Worm (Caenorhabditis elegans) whole organism, mixed stage, embryonic: Measurements from ENCODE around the gene F36H9.1.

Source experiments
- M03D4.4 ChIP-seq: sonication (generic microtip); optimal IDR thresholded peaks from 2 replicates; lab custom pipeline; 2017; ENCODE audit warnings: mild to moderate bottlenecking, missing genetic modification characterization, missing compliant biosample characterization
- bed-3 ChIP-seq: fragments of 200-800 bp; sonication (Bioruptor generic); optimal IDR thresholded peaks from 3 replicates; lab custom pipeline; 2018; ENCODE audit warnings: mild to moderate bottlenecking, missing genetic modification characterization, moderate library complexity, missing compliant biosample characterization
- blmp-1 ChIP-seq: fragments of 150-350 bp; optimal IDR thresholded peaks from 2 replicates; lab custom pipeline; 2014; ENCODE audit warnings: missing biosample characterization, missing genetic modification characterization
- ceh-39 ChIP-seq: fragments of 150-350 bp; optimal IDR thresholded peaks from 2 replicates; lab custom pipeline; 2014; ENCODE audit warnings: missing biosample characterization, missing genetic modification characterization
- ceh-43 ChIP-seq: fragments of 200-800 bp; sonication (Bioruptor generic); optimal IDR thresholded peaks from 2 replicates; lab custom pipeline; 2018; ENCODE audit warnings: mild to moderate bottlenecking, missing genetic modification characterization, moderate library complexity, missing compliant biosample characterization
- ceh-83 ChIP-seq: fragments of 200-800 bp; sonication (Bioruptor generic); optimal IDR thresholded peaks from 2 replicates; lab custom pipeline; 2018; ENCODE audit warnings: mild to moderate bottlenecking, missing genetic modification characterization, missing compliant biosample characterization
- ces-1 ChIP-seq: fragments of 150-350 bp; optimal IDR thresholded peaks from 2 replicates; lab custom pipeline; 2014; ENCODE audit warnings: missing biosample characterization, missing genetic modification reagents, missing genetic modification characterization
- cnd-1 ChIP-seq: fragments of 200-800 bp; sonication (Bioruptor generic); optimal IDR thresholded peaks from 2 replicates; lab custom pipeline; 2018; ENCODE audit warnings: mild to moderate bottlenecking, missing genetic modification characterization, missing compliant biosample characterization
- drap-1 ChIP-seq: fragments of 200-800 bp; sonication (Bioruptor generic); optimal IDR thresholded peaks from 3 replicates; lab custom pipeline; 2018; ENCODE audit warnings: mild to moderate bottlenecking, missing genetic modification characterization, missing compliant biosample characterization
- elt-1 ChIP-seq: sonication (generic microtip); optimal IDR thresholded peaks from 2 replicates; lab custom pipeline; 2017; ENCODE audit warnings: missing genetic modification characterization, mild to moderate bottlenecking, missing compliant biosample characterization, antibody characterized with exemption, moderate library complexity, borderline replicate concordance; ENCODE audit not compliant: insufficient read depth
- elt-3 ChIP-seq: fragments of 150-350 bp; optimal IDR thresholded peaks from 2 replicates; lab custom pipeline; 2014; ENCODE audit warnings: missing biosample characterization, missing genetic modification characterization
- flh-1 ChIP-seq: fragments of 200-800 bp; sonication (Bioruptor generic); optimal IDR thresholded peaks from 2 replicates; lab custom pipeline; 2018; ENCODE audit warnings: mild to moderate bottlenecking, missing genetic modification characterization, moderate library complexity, missing compliant biosample characterization
- ham-2 ChIP-seq: fragments of 200-800 bp; sonication (Bioruptor generic); optimal IDR thresholded peaks from 2 replicates; lab custom pipeline; 2018; ENCODE audit warnings: mild to moderate bottlenecking, missing genetic modification characterization, missing compliant biosample characterization
- hlh-1 ChIP-seq: fragments of 150-350 bp; optimal IDR thresholded peaks from 2 replicates; lab custom pipeline; 2014; ENCODE audit warnings: missing biosample characterization, missing genetic modification reagents, missing genetic modification characterization
- lin-13 ChIP-seq: fragments of 150-350 bp; optimal IDR thresholded peaks from 2 replicates; lab custom pipeline; 2014; ENCODE audit warnings: missing biosample characterization, missing genetic modification characterization
- lin-32 ChIP-seq: fragments of 200-800 bp; sonication (Bioruptor generic); optimal IDR thresholded peaks from 2 replicates; lab custom pipeline; 2018; ENCODE audit warnings: mild to moderate bottlenecking, missing genetic modification characterization, missing compliant biosample characterization
- lsy-2 ChIP-seq: fragments of 150-350 bp; optimal IDR thresholded peaks from 2 replicates; lab custom pipeline; 2014; ENCODE audit warnings: missing biosample characterization, missing genetic modification characterization
- mab-5 ChIP-seq: fragments of 150-350 bp; optimal IDR thresholded peaks from 2 replicates; lab custom pipeline; 2014; ENCODE audit warnings: missing biosample characterization, missing genetic modification characterization
- mep-1 ChIP-seq: fragments of 150-350 bp; optimal IDR thresholded peaks from 2 replicates; lab custom pipeline; 2017; ENCODE audit warnings: missing biosample characterization, missing genetic modification reagents, missing genetic modification characterization, inconsistent platforms
- mls-2 ChIP-seq: sonication (generic microtip); optimal IDR thresholded peaks from 2 replicates; lab custom pipeline; 2016; ENCODE audit warnings: mild to moderate bottlenecking, missing genetic modification characterization, moderate library complexity, missing compliant biosample characterization
- nhr-12 ChIP-seq: fragments of 150-350 bp; optimal IDR thresholded peaks from 2 replicates; lab custom pipeline; 2014; ENCODE audit warnings: missing biosample characterization, missing genetic modification characterization
- nhr-2 ChIP-seq: fragments of 150-350 bp; optimal IDR thresholded peaks from 2 replicates; lab custom pipeline; 2014; ENCODE audit warnings: missing biosample characterization, missing genetic modification characterization
- nhr-237 ChIP-seq: fragments of 150-350 bp; optimal IDR thresholded peaks from 2 replicates; lab custom pipeline; 2014; ENCODE audit warnings: missing biosample characterization, missing genetic modification characterization
- nhr-28 ChIP-seq: fragments of 150-350 bp; optimal IDR thresholded peaks from 2 replicates; lab custom pipeline; 2014; ENCODE audit warnings: missing biosample characterization, missing genetic modification characterization
- nhr-76 ChIP-seq: sonication (generic microtip); optimal IDR thresholded peaks from 2 replicates; lab custom pipeline; 2017; ENCODE audit warnings: missing biosample characterization, missing genetic modification characterization
- pha-4 ChIP-seq: fragments of 150-350 bp; optimal IDR thresholded peaks from 2 replicates; lab custom pipeline; 2018; ENCODE audit warnings: missing biosample characterization, missing genetic modification reagents, missing genetic modification characterization
- sem-2 ChIP-seq: fragments of 200-800 bp; sonication (Bioruptor generic); optimal IDR thresholded peaks from 2 replicates; lab custom pipeline; 2018; ENCODE audit warnings: mild to moderate bottlenecking, missing genetic modification characterization, missing compliant biosample characterization
- snpc-4 ChIP-seq: fragments of 150-350 bp; optimal IDR thresholded peaks from 2 replicates; lab custom pipeline; 2014; ENCODE audit warnings: missing biosample characterization, missing genetic modification characterization
- sptf-1 ChIP-seq: sonication (generic microtip); optimal IDR thresholded peaks from 2 replicates; lab custom pipeline; 2017; ENCODE audit warnings: mild to moderate bottlenecking, missing genetic modification characterization, moderate library complexity, missing compliant biosample characterization
- tbx-8 ChIP-seq: fragments of 200-800 bp; sonication (Bioruptor generic); optimal IDR thresholded peaks from 2 replicates; lab custom pipeline; 2018; ENCODE audit warnings: mild to moderate bottlenecking, missing genetic modification characterization, moderate library complexity, missing compliant biosample characterization
- unc-120 ChIP-seq: sonication (generic microtip); optimal IDR thresholded peaks from 2 replicates; lab custom pipeline; 2017; ENCODE audit warnings: missing genetic modification characterization, missing compliant biosample characterization; ENCODE audit not compliant: poor library complexity, severe bottlenecking
- unc-39 ChIP-seq: fragments of 150-350 bp; optimal IDR thresholded peaks from 2 replicates; lab custom pipeline; 2014; ENCODE audit warnings: missing biosample characterization, missing genetic modification characterization
- unc-62 ChIP-seq: fragments of 150-350 bp; optimal IDR thresholded peaks from 2 replicates; lab custom pipeline; 2014; ENCODE audit warnings: missing biosample characterization, missing genetic modification reagents, missing genetic modification characterization
- zip-8 ChIP-seq: fragments of 150-350 bp; optimal IDR thresholded peaks from 2 replicates; lab custom pipeline; 2014; ENCODE audit warnings: missing biosample characterization, missing genetic modification characterization
- ztf-11 ChIP-seq: fragments of 150-350 bp; optimal IDR thresholded peaks from 2 replicates; lab custom pipeline; 2014; ENCODE audit warnings: missing biosample characterization, missing genetic modification characterization

Gene F36H9.1

DNA sequence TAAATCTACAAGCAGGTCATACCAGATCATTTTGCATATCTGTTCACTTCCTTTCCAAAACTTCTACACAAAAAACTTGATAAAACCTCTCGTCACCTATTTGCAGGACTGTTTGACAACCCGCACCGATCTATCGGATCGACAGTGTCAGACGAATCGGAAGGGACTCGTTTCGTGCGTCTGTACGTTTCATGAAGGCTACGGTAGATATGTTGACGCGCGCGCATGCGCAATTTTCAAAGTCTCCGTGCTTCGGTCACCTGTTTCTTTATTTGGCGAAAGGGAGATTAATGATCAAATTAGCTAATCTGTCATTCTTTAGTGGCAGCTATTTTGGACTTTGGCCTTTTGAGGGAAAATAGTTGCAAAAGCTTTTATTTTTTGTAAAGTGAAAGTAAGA lies 4.8 kb upstream of the F36H9.1 start:
- TF ChIP-seq unc-39 (no peak), unc-120 (no peak), lsy-2 (tag; lab: Kevin White, UChicago) (no peak), hlh-1 (tag; lab: Kevin White, UChicago) (no peak), pha-4 (no peak)

DNA sequence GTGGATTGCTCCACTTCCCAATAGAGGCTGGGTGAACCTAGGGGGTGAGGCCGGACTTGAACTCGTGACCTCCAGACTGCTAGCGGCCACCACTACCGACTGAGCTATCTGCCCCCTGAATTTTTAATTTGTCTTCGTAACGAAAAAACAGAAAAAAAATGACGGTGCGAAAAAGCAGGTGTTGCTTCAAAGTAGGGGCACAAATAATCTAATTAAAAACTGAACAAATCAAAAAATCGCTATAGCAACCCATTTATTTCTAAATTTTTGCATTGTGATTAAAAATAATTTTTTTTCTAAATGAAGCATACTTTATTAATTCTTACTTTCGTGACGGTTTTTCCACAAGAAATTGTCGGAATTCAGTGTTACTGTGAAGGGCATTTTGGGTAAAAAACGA lies 3.6 kb downstream of the F36H9.1 start, which contains the start of gene F36H9.10:
Gene F36H9.10, plus strand, starts transcription at position 301 of the 400 bp plus-strand sequence.
- TF ChIP-seq unc-39, result no peak
- TF ChIP-seq nhr-12, result no peak
- no peak for TF ChIP-seq ceh-43 (GFP tag; lab: Kevin White, UChicago)
- TF ChIP-seq ceh-83, result no peak
- no peak for TF ChIP-seq sem-2
- TF ChIP-seq elt-3 (tag; lab: Kevin White, UChicago), result no peak
- TF ChIP-seq lin-13 (tag; lab: Kevin White, UChicago), result no peak
- no peak for TF ChIP-seq ceh-39 (tag; lab: Kevin White, UChicago)
- TF ChIP-seq mls-2 (tag; lab: Kevin White, UChicago), result no peak
- TF ChIP-seq pha-4, result no peak
- TF ChIP-seq nhr-2, result no peak
- TF ChIP-seq M03D4.4 (tag; lab: Kevin White, UChicago), result no peak
- TF ChIP-seq nhr-76 (tag; lab: Kevin White, UChicago), result no peak
- TF ChIP-seq cnd-1 (tag; lab: Kevin White, UChicago), result no peak
- TF ChIP-seq, all 35 proteins: peak for 0

DNA sequence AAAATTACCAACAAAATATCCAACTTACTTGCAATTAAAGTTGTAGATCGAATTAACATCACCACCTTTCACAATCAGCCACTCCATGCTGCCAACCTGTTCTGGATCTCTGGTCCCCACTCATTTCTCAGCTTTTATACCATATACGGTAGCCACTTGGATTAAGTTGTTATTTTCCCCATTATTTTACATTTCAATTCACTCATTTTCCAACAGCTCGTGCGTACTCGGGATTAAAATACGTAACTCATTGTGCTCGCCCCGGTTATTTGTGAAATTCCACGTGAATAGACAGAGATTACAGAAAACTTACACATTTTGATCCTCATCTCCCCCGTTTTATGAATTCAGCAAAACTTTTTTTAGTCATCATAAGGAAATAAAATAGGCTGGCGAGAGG lies 8.7 kb downstream of the F36H9.1 start, which contains the start of gene srt-41:
Gene srt-41, minus strand, starts transcription at position 101 of the 400 bp plus-strand sequence.
- TF ChIP-seq nhr-76 (tag; lab: Kevin White, UChicago) (no peak), ces-1 (GFP tag; lab: Kevin White, UChicago) (no peak), unc-120 (no peak), unc-62 (no peak), nhr-28 (tag; lab: Kevin White, UChicago) (no peak), ztf-11 (tag; lab: Kevin White, UChicago) (no peak), ham-2 (GFP tag; lab: Kevin White, UChicago) (no peak), mep-1 (no peak), nhr-2 (no peak), hlh-1 (tag; lab: Kevin White, UChicago) (no peak), lin-13 (tag; lab: Kevin White, UChicago) (no peak)

DNA sequence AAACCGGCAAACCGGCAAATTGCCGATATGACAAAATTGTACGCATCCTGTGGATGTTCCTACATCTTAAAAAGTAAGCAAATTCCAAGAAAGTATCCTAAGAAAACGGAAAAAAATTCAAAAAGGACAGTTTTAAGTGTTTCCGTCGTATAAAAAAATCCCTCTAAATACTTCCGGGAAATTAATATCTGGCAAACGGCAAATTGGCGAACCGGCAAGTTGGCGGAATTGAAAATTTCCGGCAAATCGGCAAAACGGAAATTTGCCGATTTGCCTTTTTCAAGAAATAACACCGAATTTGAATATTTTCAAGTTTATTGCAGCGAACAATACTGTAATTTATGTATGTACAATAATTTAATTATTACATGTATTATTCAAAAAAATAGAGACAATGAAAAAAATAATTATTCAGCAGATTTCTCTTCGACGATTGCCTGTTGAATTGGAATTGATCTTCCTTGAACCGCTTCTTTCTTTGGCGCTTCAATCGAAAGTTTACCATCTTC lies 9.8 kb downstream of the F36H9.1 start:
- TF ChIP-seq ceh-39 (tag; lab: Kevin White, UChicago), result no peak
- no peak for TF ChIP-seq tbx-8 (GFP tag; lab: Kevin White, UChicago)
- TF ChIP-seq unc-62, result no peak
- TF ChIP-seq hlh-1 (tag; lab: Kevin White, UChicago), result no peak
- TF ChIP-seq nhr-12, result no peak
- TF ChIP-seq unc-39, result no peak
- no peak for TF ChIP-seq flh-1 (GFP tag; lab: Kevin White, UChicago)
- TF ChIP-seq zip-8 (tag; lab: Kevin White, UChicago), result no peak
- TF ChIP-seq ham-2 (GFP tag; lab: Kevin White, UChicago), result no peak
- no peak for TF ChIP-seq nhr-237 (tag; lab: Kevin White, UChicago)
- TF ChIP-seq lin-13 (tag; lab: Kevin White, UChicago), result no peak
- TF ChIP-seq, all 35 proteins: peak for 0

DNA sequence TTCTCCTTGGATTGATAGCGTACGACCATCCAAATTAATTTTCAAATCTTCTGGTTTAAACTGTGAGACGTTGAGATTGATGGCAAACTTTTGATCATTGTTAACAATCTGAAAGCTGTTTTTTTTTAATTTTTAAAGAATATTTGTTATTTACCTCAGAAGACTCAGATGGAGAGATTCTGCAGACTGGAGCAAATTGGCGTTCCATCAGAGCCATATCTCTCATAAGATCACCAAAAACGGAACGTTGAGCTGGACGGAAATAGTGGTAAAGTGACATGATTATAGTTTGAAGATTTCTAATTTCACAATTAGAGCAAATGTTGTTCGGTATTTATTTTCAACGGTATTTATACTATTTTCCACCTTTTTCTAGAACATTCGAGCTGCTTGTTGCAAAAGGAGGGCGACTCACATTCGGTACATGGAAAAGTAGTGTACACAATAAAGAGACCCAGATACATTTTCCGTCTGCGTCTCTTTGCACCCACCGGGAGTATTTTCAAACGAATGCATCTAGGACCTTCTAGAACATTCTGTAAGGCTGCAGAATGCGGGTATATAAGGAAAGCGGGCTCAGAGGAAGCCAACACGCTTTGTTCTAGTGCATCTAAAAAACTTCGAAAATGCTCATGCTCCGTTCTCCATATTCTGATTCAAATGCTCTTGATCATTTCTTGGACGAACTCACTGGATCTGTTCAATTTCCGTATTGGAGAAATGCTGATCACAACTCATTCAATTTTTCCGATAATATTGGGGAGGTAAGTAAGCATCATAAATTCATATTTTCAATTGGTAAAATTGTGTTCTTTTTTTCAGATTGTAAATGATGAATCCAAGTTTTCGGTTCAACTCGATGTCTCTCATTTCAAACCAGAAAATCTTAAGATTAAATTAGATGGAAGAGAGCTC lies 10.6 kb downstream of the F36H9.1 start, which contains the start of the genes hsp-16.2 and hsp-16.41:
Gene hsp-16.2, minus strand, starts transcription at position 313 of the 915 bp plus-strand sequence.
Gene hsp-16.41, plus strand, starts transcription at position 534 of the 915 bp plus-strand sequence.
- TF ChIP-seq nhr-237 (tag; lab: Kevin White, UChicago), result no peak
- TF ChIP-seq sem-2, result no peak
- TF ChIP-seq bed-3 (GFP tag; lab: Kevin White, UChicago), result no peak
- peak; percentile 48 for TF ChIP-seq ham-2 (GFP tag; lab: Kevin White, UChicago)
- TF ChIP-seq tbx-8 (GFP tag; lab: Kevin White, UChicago), result no peak
- TF ChIP-seq lin-13 (tag; lab: Kevin White, UChicago), result peak; percentile 84
- no peak for TF ChIP-seq hlh-1 (tag; lab: Kevin White, UChicago)
- no peak for TF ChIP-seq sptf-1 (tag; lab: Kevin White, UChicago)
- TF ChIP-seq unc-62, result no peak
- TF ChIP-seq nhr-28 (tag; lab: Kevin White, UChicago), result no peak
- TF ChIP-seq mep-1, result peak; percentile 1
- no peak for TF ChIP-seq blmp-1 (tag; lab: Kevin White, UChicago)
- TF ChIP-seq ztf-11 (tag; lab: Kevin White, UChicago), result no peak
- TF ChIP-seq nhr-12, result no peak
- TF ChIP-seq ceh-83, result no peak
- peak; percentile 56 for TF ChIP-seq pha-4
- no peak for TF ChIP-seq elt-1 (tag; lab: Kevin White, UChicago)
- no peak for TF ChIP-seq M03D4.4 (tag; lab: Kevin White, UChicago)
- no peak for TF ChIP-seq elt-3 (tag; lab: Kevin White, UChicago)
- TF ChIP-seq nhr-76 (tag; lab: Kevin White, UChicago), result no peak
- TF ChIP-seq ces-1 (GFP tag; lab: Kevin White, UChicago), result peak; percentile 30
- no peak for TF ChIP-seq flh-1 (GFP tag; lab: Kevin White, UChicago)
- TF ChIP-seq ceh-43 (GFP tag; lab: Kevin White, UChicago), result no peak
- TF ChIP-seq lsy-2 (tag; lab: Kevin White, UChicago), result no peak
- TF ChIP-seq nhr-2, result peak; percentile 43
- TF ChIP-seq drap-1 (GFP tag; lab: Kevin White, UChicago), result peak; percentile 14
- no peak for TF ChIP-seq lin-32
- TF ChIP-seq unc-39, result no peak
- TF ChIP-seq ceh-39 (tag; lab: Kevin White, UChicago), result no peak
- TF ChIP-seq mab-5 (tag; lab: Kevin White, UChicago), result no peak
- TF ChIP-seq mls-2 (tag; lab: Kevin White, UChicago), result peak; percentile 46
- TF ChIP-seq zip-8 (tag; lab: Kevin White, UChicago), result no peak
- no peak for TF ChIP-seq snpc-4 (tag; lab: Kevin White, UChicago)
